Worm (Caenorhabditis elegans): Measurements from ENCODE around the gene dpy-9.

- TF ChIP-seq F13H6.1 (tag; optimal IDR thresholded peaks at IDR 0.05) (no peak), aly-2 (tag; optimal IDR thresholded peaks at IDR 0.05) (no peak), peb-1 (tag; optimal IDR thresholded peaks at IDR 0.05) (no peak), ama-1 (optimal IDR thresholded peaks at IDR 0.05) (no peak), nhr-237 (tag; optimal IDR thresholded peaks at IDR 0.05) (no peak)
Observed at ce11 chrIV:298204-298603, 39.2 kb upstream of the dpy-9 start, which contains the start of gene pnp-1.
